Worm (Caenorhabditis elegans) whole organism, late embryonic: ENCODE data around the gene H12D21.10.

ENCODE experiments used
- C38D4.7 ChIP-seq: fragments of 200-800 bp; sonication (Bioruptor generic); optimal IDR thresholded peaks from 2 replicates; lab custom pipeline; 2018; ENCODE audit warnings: mild to moderate bottlenecking, missing genetic modification characterization, moderate library complexity, missing compliant biosample characterization
- F13H6.1 ChIP-seq: sonication (generic microtip); optimal IDR thresholded peaks from 2 replicates; lab custom pipeline; 2016; ENCODE audit warnings: missing genetic modification characterization, missing compliant biosample characterization
- ama-1 ChIP-seq: fragments of 150-350 bp; optimal IDR thresholded peaks from 2 replicates; lab custom pipeline; 2014
- ceh-14 ChIP-seq: sonication (generic microtip); optimal IDR thresholded peaks from 2 replicates; lab custom pipeline; 2016; ENCODE audit warnings: missing genotype, missing genetic modification characterization, missing compliant biosample characterization
- ceh-19 ChIP-seq: fragments of 200-800 bp; sonication (Bioruptor generic); optimal IDR thresholded peaks from 2 replicates; lab custom pipeline; 2018; ENCODE audit warnings: mild to moderate bottlenecking, missing genetic modification characterization, missing compliant biosample characterization
- ceh-30 ChIP-seq: fragments of 150-350 bp; optimal IDR thresholded peaks from 2 replicates; lab custom pipeline; 2014; ENCODE audit warnings: missing biosample characterization, missing genetic modification characterization
- ceh-34 ChIP-seq: sonication (generic microtip); optimal IDR thresholded peaks from 2 replicates; lab custom pipeline; 2016; ENCODE audit warnings: mild to moderate bottlenecking, missing genetic modification characterization, missing compliant biosample characterization
- ceh-45 ChIP-seq: fragments of 200-800 bp; sonication (Bioruptor generic); IDR thresholded peaks from 2 replicates; pipeline ENCODE4 v1.3.6; 2022; ENCODE audit warnings: missing genetic modification reagents, missing genetic modification characterization, missing compliant biosample characterization
- ceh-48 ChIP-seq: sonication (generic microtip); optimal IDR thresholded peaks from 2 replicates; lab custom pipeline; 2016; ENCODE audit warnings: missing genetic modification characterization, inconsistent platforms, missing compliant biosample characterization
- ceh-9 ChIP-seq: sonication (generic microtip); optimal IDR thresholded peaks from 2 replicates; lab custom pipeline; 2016; ENCODE audit warnings: mild to moderate bottlenecking, missing genetic modification characterization, inconsistent platforms, missing compliant biosample characterization
- dmd-4 ChIP-seq: sonication (generic microtip); optimal IDR thresholded peaks from 2 replicates; lab custom pipeline; 2016; ENCODE audit warnings: borderline replicate concordance, missing genetic modification characterization, missing compliant biosample characterization
- dve-1 ChIP-seq: sonication (generic microtip); optimal IDR thresholded peaks from 2 replicates; lab custom pipeline; 2017; ENCODE audit warnings: antibody characterized with exemption, mild to moderate bottlenecking, missing genetic modification characterization, missing compliant biosample characterization
- elt-2 ChIP-seq: sonication (generic microtip); optimal IDR thresholded peaks from 2 replicates; lab custom pipeline; 2016; ENCODE audit warnings: missing genetic modification reagents, missing genetic modification characterization, missing compliant biosample characterization
- elt-4 ChIP-seq: sonication (generic microtip); optimal IDR thresholded peaks from 2 replicates; lab custom pipeline; 2016; ENCODE audit warnings: missing genetic modification characterization, missing compliant biosample characterization
- fax-1 ChIP-seq: sonication (generic microtip); optimal IDR thresholded peaks from 2 replicates; lab custom pipeline; 2016; ENCODE audit warnings: missing genotype, missing genetic modification characterization, missing compliant biosample characterization
- fkh-6 ChIP-seq: sonication (generic microtip); optimal IDR thresholded peaks from 2 replicates; lab custom pipeline; 2016; ENCODE audit warnings: missing genetic modification characterization, missing compliant biosample characterization
- gmeb-2 ChIP-seq: sonication (generic microtip); optimal IDR thresholded peaks from 2 replicates; lab custom pipeline; 2016; ENCODE audit warnings: missing genetic modification characterization, inconsistent platforms, missing compliant biosample characterization
- hlh-13 ChIP-seq: fragments of 200-800 bp; sonication (Bioruptor generic); optimal IDR thresholded peaks from 2 replicates; lab custom pipeline; 2018; ENCODE audit warnings: mild to moderate bottlenecking, missing genetic modification characterization, missing compliant biosample characterization
- hlh-8 ChIP-seq: sonication (generic microtip); optimal IDR thresholded peaks from 2 replicates; lab custom pipeline; 2016; ENCODE audit warnings: missing genotype, missing genetic modification characterization, missing compliant biosample characterization
- madf-2 ChIP-seq: sonication (generic microtip); optimal IDR thresholded peaks from 2 replicates; lab custom pipeline; 2017; ENCODE audit warnings: missing genetic modification characterization, missing compliant biosample characterization
- mec-3 ChIP-seq: sonication (generic microtip); optimal IDR thresholded peaks from 2 replicates; lab custom pipeline; 2016; ENCODE audit warnings: borderline replicate concordance, missing genetic modification characterization, missing compliant biosample characterization
- nfya-1 ChIP-seq: sonication (generic microtip); optimal IDR thresholded peaks from 2 replicates; lab custom pipeline; 2017; ENCODE audit warnings: missing genetic modification characterization, mild to moderate bottlenecking, missing compliant biosample characterization, antibody characterized with exemption, moderate library complexity
- nhr-232 ChIP-seq: sonication (generic microtip); optimal IDR thresholded peaks from 2 replicates; lab custom pipeline; 2016; ENCODE audit warnings: missing genetic modification characterization, missing compliant biosample characterization
- pat-9 ChIP-seq: fragments of 200-800 bp; sonication (Bioruptor generic); optimal IDR thresholded peaks from 2 replicates; lab custom pipeline; 2018; ENCODE audit warnings: mild to moderate bottlenecking, missing genetic modification characterization, moderate library complexity, missing compliant biosample characterization
- pax-1 ChIP-seq: fragments of 150-350 bp; optimal IDR thresholded peaks from 2 replicates; lab custom pipeline; 2014; ENCODE audit warnings: missing biosample characterization, missing genetic modification characterization
- pha-4 ChIP-seq: fragments of 150-350 bp; optimal IDR thresholded peaks from 2 replicates; lab custom pipeline; 2018; ENCODE audit warnings: missing biosample characterization, missing genetic modification reagents, missing genetic modification characterization
- pros-1 ChIP-seq: fragments of 150-350 bp; optimal IDR thresholded peaks from 2 replicates; lab custom pipeline; 2014; ENCODE audit warnings: missing biosample characterization, missing genetic modification reagents, missing genetic modification characterization
- sdc-2 ChIP-seq: sonication (generic microtip); optimal IDR thresholded peaks from 2 replicates; lab custom pipeline; 2016; ENCODE audit warnings: missing genotype, missing genetic modification characterization, missing compliant biosample characterization
- sox-2 ChIP-seq: fragments of 200-800 bp; sonication (Bioruptor generic); IDR thresholded peaks from 2 replicates; pipeline ENCODE4 v1.3.6; 2022; ENCODE audit warnings: missing genetic modification reagents, missing genetic modification characterization, missing compliant biosample characterization
- ttx-3 ChIP-seq: sonication (generic microtip); optimal IDR thresholded peaks from 2 replicates; lab custom pipeline; 2016; ENCODE audit warnings: missing genetic modification reagents, missing genetic modification characterization, missing compliant biosample characterization
- unc-3 ChIP-seq, 2 experiments: fragments of 200-800 bp in 1 of 2; sonication (Bioruptor generic) in 1 of 2; sonication (generic microtip) in 1 of 2; conservative IDR thresholded peaks in 1 of 2; optimal IDR thresholded peaks in 1 of 2; 2 replicates each; pipeline versions ENCODE4 v1.3.6 to Lab custom; 2016 to 2022; ENCODE audit warnings: missing compliant biosample characterization in 2 of 2, missing genetic modification characterization in 2 of 2, missing genetic modification reagents in 1 of 2
- unc-86 ChIP-seq: sonication (generic microtip); optimal IDR thresholded peaks from 2 replicates; lab custom pipeline; 2016; ENCODE audit warnings: missing genetic modification characterization, missing compliant biosample characterization
- zip-5 ChIP-seq: sonication (generic microtip); optimal IDR thresholded peaks from 2 replicates; lab custom pipeline; 2016; ENCODE audit warnings: missing genetic modification characterization, missing compliant biosample characterization
- ztf-16 ChIP-seq: sonication (generic microtip); optimal IDR thresholded peaks from 2 replicates; lab custom pipeline; 2017; ENCODE audit warnings: missing genetic modification characterization, missing compliant biosample characterization

H12D21.10 gene

DNA sequence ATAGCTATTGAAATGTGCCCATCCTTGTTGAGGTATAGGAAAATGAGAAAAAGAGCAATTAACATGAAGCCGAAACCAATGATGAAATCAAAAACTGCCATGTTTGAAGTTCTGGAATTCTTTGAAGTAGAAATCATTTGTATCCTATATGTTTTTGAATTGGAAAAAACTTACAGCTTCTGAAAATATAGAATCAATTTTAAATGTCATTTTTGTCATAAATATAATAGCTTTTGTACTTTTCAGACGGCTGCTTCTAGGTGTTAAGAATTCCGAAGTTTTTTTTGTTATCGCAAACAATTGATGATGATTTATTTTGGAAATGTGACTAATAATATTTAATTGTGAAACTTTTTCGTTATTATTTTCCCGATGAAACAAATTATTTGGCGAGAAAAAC is 47.4 kb downstream of the H12D21.10 start, which contains the start of gene C30G7.4:
TSS of gene C30G7.4 (minus strand) at position 101 of the 400 bp plus-strand sequence.
- TF ChIP-seq C38D4.7 (GFP tag; lab: Kevin White, UChicago) (no peak), ceh-30 (no peak), hlh-8 (tag; lab: Kevin White, UChicago) (no peak), ceh-14 (tag; lab: Kevin White, UChicago) (no peak), hlh-13 (GFP tag; lab: Kevin White, UChicago) (no peak), madf-2 (tag; lab: Kevin White, UChicago) (no peak), F13H6.1 (tag; lab: Kevin White, UChicago) (no peak), nhr-232 (no peak), ttx-3 (tag; lab: Kevin White, UChicago) (no peak), ceh-45 (GFP tag; lab: Robert Waterston, UW) (no peak), elt-4 (tag; lab: Kevin White, UChicago) (no peak), gmeb-2 (tag; lab: Kevin White, UChicago) (no peak), unc-3 (GFP tag; conservative IDR thresholded peaks at IDR 0.05; lab: Robert Waterston, UW) (no peak), unc-3 (tag; optimal IDR thresholded peaks at IDR 0.05; lab: Kevin White, UChicago) (no peak), elt-2 (tag; lab: Kevin White, UChicago) (no peak), fax-1 (tag; lab: Kevin White, UChicago) (no peak)

DNA sequence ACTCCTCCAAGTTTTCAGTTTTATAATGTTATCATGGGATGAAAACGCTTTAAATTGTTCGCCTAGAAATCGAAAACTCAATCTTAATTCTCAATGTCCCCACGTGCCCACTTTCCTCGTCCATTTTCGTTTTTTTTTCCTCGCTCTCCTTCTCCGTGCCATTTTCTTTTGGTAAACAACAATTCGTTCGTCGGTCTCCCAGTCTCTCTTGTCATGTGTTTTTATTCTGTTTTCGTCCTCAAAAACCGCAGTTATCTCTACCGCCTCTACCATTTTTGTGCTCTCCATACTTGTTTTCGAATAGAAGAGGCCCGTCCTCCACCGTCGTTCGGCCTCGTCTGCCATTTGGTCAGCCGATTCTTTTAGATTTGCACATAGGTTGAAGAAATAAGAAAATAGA is 49.0 kb downstream of the H12D21.10 start:
- TF ChIP-seq zip-5 (tag; lab: Kevin White, UChicago) (no peak), ceh-34 (tag; lab: Kevin White, UChicago) (no peak), elt-2 (tag; lab: Kevin White, UChicago) (no peak), ama-1 (lab: Kevin White, UChicago) (no peak), ceh-30 (no peak), hlh-8 (tag; lab: Kevin White, UChicago) (no peak), ceh-19 (no peak), pros-1 (tag; lab: Kevin White, UChicago) (no peak), mec-3 (tag; lab: Kevin White, UChicago) (no peak), pha-4 (no peak)

DNA sequence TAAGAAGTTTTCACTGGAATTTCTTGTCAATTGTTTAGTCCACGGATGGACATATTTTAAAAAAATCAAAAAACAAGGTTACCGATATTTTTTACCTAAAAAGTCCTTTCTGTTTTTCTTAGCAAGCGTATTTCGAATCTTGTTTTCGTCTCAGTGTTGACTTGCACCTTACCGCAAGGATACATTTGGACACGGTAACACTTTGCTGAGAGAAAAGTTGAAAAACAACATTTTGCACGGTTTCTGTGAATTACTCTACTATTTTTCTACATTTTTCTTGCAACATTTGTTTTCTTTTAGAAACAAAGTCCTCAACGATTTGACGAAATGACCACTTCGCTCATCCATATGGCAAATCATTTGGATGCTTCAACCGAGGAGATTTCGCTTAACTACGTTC is 49.9 kb downstream of the H12D21.10 start, which contains the start of gene hil-1:
TSS of gene hil-1 (plus strand) at position 301 of the 400 bp plus-strand sequence.
- TF ChIP-seq sox-2 (GFP tag; lab: Robert Waterston, UW) (no peak), F13H6.1 (tag; lab: Kevin White, UChicago) (no peak), ztf-16 (no peak), nfya-1 (tag; lab: Kevin White, UChicago) (no peak), ceh-48 (tag; lab: Kevin White, UChicago) (no peak), fax-1 (tag; lab: Kevin White, UChicago) (no peak), unc-86 (tag; lab: Kevin White, UChicago) (no peak), dve-1 (tag; lab: Kevin White, UChicago) (no peak), pat-9 (tag; lab: Kevin White, UChicago) (no peak), pax-1 (tag; lab: Kevin White, UChicago) (no peak), sdc-2 (tag; lab: Kevin White, UChicago) (no peak), hlh-13 (GFP tag; lab: Kevin White, UChicago) (no peak), fkh-6 (no peak)

DNA sequence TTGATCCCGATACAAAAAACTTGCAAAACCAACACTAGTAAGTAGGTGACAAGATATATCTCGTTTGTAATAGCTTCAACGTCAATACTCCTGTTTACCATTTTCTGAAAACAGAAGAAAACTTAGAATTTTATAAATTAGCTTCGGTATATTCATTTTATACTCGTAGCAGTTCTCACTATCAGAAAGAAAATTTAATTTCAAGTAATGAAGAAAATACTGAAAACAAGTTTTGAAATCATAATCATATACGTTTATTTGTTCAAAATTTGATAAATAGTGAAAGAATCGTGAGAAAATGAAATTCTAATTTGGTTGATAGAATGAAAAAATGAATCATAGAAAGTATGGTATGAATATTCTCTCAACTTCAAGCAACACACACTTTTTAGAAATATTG is 55.0 kb downstream of the H12D21.10 start, which contains the start of gene C30G7.5:
TSS of gene C30G7.5 (minus strand) at position 101 of the 400 bp plus-strand sequence.
- TF ChIP-seq ceh-9 (tag; lab: Kevin White, UChicago) (no peak), C38D4.7 (GFP tag; lab: Kevin White, UChicago) (no peak), zip-5 (tag; lab: Kevin White, UChicago) (no peak), dmd-4 (tag; lab: Kevin White, UChicago) (no peak)
- TF ChIP-seq, all 69 proteins: peak for 0
